Fruit fly (Drosophila melanogaster) ovary, adult (tissue): Measurements from ENCODE around the gene CG5167.

ENCODE experiments used
- CG17801 ChIP-seq: fragments of 200-800 bp; optimal IDR thresholded peaks from 2 replicates; lab custom pipeline; 2019; ENCODE audit warnings: missing biosample characterization, mild to moderate bottlenecking, missing genetic modification characterization, moderate library complexity; ENCODE audit not compliant: partially characterized antibody

CG5167 gene

dm6 chr3R:12439401-12440143, 33.2 kb downstream of the CG5167 start, which contains the start of gene Desat1:
TSS of gene Desat1 (plus strand) at chr3R:12439600.
- TF ChIP-seq CG17801 (GFP tag; lab: Kevin White, UChicago): peak; percentile 3

- TF ChIP-seq CG17801 (GFP tag; lab: Kevin White, UChicago): no peak
These were observed 34.8 kb downstream of the CG5167 start for dm6 chr3R:12441008-12441606.

DNA sequence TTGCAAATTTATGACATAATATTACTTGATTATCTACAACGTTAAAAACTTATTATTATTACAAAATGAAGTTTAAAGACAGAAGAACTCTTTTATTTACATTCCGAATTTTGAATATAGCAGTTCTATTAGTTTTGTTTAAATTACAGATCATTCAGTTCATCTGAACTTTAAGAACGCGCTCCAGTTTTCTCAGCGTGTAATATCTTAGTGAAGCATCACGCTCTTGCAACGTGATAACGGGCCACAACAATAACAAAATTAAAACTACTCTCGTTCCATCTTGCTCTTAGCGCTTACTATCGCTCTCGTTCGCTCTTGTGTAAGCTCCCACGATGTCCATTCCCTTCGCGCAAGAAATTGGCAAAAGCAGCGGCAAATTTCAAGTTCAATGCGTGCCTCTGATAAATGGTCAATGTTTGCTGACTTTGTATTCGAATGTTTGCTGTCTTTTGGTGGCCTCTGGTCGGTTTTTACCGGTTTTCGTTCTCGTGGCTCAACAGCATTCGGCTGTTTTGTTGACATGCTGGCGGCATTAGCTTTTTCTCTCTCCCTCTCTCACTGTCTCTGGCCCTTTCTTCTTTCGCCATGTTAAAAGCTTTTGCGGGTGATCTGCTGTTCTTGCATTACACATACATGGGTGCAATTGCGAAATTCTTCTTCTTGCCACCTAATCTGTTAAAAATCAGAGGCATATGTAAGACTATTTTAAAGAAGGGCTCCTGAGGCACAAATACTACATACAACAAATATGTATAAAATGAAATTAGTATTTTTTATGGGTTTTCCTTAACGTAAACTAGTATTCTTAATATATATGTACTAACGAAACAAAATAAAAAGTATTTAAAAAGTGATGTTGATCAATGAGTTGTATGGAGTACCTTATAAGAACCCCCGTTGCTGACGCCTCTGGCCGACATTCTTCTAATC, 36.5 kb downstream of the CG5167 start:
- TF ChIP-seq CG17801 (GFP tag; lab: Kevin White, UChicago): peak; percentile 87

dm6 chr3R:12443769-12444168, 37.4 kb downstream of the CG5167 start:
- TF ChIP-seq CG17801 (GFP tag; lab: Kevin White, UChicago): no peak

DNA sequence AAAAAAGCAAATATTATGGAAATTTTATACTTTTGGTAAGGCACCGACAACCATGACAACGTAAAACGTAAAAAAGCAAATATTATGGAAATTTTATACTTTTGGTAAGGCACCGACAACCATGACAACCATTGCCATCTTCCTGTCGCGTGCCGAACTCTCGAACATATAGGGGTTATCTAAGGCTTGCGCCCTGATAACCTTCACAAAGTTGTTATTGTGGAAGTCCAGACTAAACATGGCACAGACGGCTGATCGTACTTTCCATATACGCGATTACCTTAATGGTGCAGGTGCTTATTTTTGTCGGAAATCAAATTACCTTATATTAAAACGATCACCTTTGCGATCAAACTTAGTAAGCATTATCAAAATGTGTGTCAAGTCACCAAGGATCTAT, 39.1 kb downstream of the CG5167 start:
- TF ChIP-seq CG17801 (GFP tag; lab: Kevin White, UChicago): no peak

DNA sequence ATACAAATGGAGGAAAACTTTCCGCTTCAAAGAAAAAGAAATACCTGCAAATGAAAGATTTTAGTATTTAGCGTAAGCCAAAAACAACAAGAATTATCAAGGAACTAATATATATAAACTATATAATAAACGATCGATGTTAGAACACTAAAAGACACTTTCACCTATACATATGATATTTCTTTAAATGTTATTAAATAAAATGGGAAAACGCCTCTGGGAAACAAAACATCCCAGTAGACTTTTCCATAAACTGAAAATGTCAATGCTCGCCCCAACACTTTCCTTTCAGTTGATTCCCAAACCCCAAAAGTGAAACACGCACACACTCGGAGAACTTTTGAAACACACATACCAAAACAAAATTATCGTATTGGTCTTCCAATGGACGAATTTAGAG, 41.0 kb downstream of the CG5167 start, which contains the start of gene vrs:
Gene vrs, plus strand, starts transcription at position 301 of the 400 bp plus-strand sequence.
- no peak for TF ChIP-seq CG17801 (GFP tag; lab: Kevin White, UChicago)

dm6 chr3R:12448344-12448743, 42.0 kb downstream of the CG5167 start:
- TF ChIP-seq CG17801 (GFP tag; lab: Kevin White, UChicago): no peak

dm6 chr3R:12448889-12449314, 42.6 kb downstream of the CG5167 start, which contains the start of gene CG18549:
TSS of gene CG18549 (plus strand) at chr3R:12449296.
- peak; percentile 100 for TF ChIP-seq CG17801 (GFP tag; lab: Kevin White, UChicago)

DNA sequence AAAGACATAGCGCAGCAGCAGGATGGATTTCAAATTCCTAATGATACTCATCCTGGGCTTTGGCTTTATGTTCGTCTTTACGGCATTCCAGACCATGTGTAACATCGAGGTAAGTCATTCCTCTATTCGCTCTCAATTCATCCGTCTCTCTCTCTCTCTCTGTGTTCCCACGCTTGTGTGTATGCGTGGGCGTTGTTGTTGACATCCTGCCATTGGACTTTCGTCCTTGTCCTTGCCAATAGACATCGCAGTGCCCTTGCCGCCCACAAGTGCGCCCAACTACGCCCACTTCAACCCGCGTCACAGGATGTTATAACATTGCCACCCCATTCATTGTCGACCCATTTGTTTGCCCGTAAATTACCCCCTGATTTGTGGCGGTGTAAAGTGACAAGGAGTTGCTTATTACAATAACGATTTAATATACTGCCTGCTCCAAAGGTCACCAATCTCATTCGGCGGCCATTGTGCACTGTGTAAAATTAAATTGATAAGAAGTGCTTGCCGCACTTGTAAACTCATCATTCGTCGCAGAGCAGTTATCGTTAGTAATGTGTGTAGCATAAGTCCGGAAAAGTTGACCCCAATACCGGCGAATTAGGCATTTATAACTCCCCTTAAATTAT, 43.4 kb downstream of the CG5167 start:
- no peak for TF ChIP-seq CG17801 (GFP tag; lab: Kevin White, UChicago)

dm6 chr3R:12450713-12451259, 44.5 kb downstream of the CG5167 start:
- TF ChIP-seq CG17801 (GFP tag; lab: Kevin White, UChicago): no peak

DNA sequence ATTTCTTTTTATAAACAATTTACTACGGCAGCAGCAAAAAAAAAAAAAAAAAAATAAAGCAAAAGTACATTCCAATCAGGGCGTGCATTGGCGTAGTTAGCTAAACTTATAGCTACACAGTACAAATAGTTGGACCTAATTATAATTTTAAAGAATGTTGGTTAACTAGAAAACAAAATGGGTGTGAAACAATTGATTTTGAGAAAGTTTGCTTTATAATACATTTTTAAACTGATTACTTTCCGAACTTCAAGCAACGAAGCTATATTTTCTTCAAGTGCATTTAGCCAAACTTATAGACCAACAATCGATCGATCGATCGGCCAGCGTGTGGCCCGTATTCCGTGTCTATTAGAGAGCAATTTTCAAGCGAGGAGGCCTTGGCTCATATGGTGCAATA, 45.0 kb downstream of the CG5167 start:
- TF ChIP-seq CG17801 (GFP tag; lab: Kevin White, UChicago): peak; percentile 60

DNA sequence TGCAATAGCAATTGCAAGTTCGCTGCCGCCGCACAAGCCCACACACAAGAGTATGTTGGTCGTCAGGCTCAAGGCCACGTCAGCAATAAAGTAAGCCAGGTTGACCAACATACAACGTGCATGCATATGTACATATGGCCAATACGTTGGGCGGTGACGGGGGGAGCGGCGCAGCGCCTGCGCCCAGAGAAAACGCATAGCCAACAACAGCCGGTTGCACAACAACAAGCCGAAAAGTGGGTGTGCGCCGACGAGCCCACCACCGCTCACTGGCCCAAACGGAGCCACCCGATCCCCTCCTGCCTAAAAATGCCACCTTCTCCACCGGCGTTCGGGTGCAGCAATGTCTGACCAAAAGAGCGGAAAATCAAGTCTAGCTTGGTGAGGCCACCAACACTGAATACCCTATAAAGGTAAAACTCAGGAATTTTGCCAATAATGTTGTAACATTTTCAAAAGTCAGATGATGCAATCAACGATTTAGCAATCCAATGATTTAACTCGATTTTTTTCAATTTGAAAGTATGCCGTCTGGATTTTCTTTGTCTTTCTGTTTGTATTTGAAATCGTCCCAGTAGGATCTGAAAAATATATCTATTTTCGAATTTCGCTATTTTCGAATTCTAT, 45.7 kb downstream of the CG5167 start, which contains the start of gene CG5509:
Gene CG5509, plus strand, starts transcription at position 577 of the 627 bp plus-strand sequence.
- no peak for TF ChIP-seq CG17801 (GFP tag; lab: Kevin White, UChicago)

dm6 chr3R:12454492-12454891, 48.2 kb downstream of the CG5167 start:
- no peak for TF ChIP-seq CG17801 (GFP tag; lab: Kevin White, UChicago)
